Worm (Caenorhabditis elegans) whole organism, L4 larva: ENCODE results near the gene Y46G5A.39.

Experiments used
- R02D3.7 ChIP-seq: fragments of 150-350 bp; sonication (generic microtip); optimal IDR thresholded peaks from 3 replicates; lab custom pipeline; 2014; ENCODE audit warnings: missing biosample characterization, missing genetic modification characterization
- aly-2 ChIP-seq: sonication (generic microtip); optimal IDR thresholded peaks from 2 replicates; lab custom pipeline; 2018; ENCODE audit warnings: missing biosample characterization, missing genetic modification characterization
- ceh-82 ChIP-seq: sonication (generic microtip); optimal IDR thresholded peaks from 2 replicates; lab custom pipeline; 2017; ENCODE audit warnings: missing biosample characterization, missing genetic modification characterization
- ces-1 ChIP-seq: fragments of 150-350 bp; sonication (generic microtip); optimal IDR thresholded peaks from 4 replicates; lab custom pipeline; 2014; ENCODE audit warnings: missing biosample characterization, missing genetic modification reagents, missing genetic modification characterization
- jun-1 ChIP-seq: fragments of 150-350 bp; optimal IDR thresholded peaks from 2 replicates; lab custom pipeline; 2014; ENCODE audit warnings: missing biosample characterization, missing genetic modification reagents, missing genetic modification characterization
- lin-39 ChIP-seq: fragments of 150-350 bp; optimal IDR thresholded peaks from 2 replicates; lab custom pipeline; 2014; ENCODE audit warnings: missing biosample characterization, missing genetic modification reagents, missing genetic modification characterization
- mdl-1 ChIP-seq, 2 experiments: fragments of 150-350 bp in 1 of 2; sonication (generic microtip) in 1 of 2; optimal IDR thresholded peaks; 2 replicates each; lab custom pipeline; 2014 to 2017; ENCODE audit warnings: missing biosample characterization in 2 of 2, missing genetic modification characterization in 2 of 2
- nhr-10 ChIP-seq: fragments of 150-350 bp; optimal IDR thresholded peaks from 2 replicates; lab custom pipeline; 2014; ENCODE audit warnings: missing biosample characterization, missing genetic modification characterization
- nhr-42 ChIP-seq: fragments of 200-800 bp; sonication (Bioruptor generic); IDR thresholded peaks from 2 replicates; pipeline ENCODE4 v1.3.6; 2022; ENCODE audit warnings: missing genetic modification characterization, missing compliant biosample characterization
- nhr-6 ChIP-seq: fragments of 150-350 bp; optimal IDR thresholded peaks from 2 replicates; lab custom pipeline; 2014; ENCODE audit warnings: missing biosample characterization, missing genetic modification characterization
- unc-130 ChIP-seq: sonication (generic microtip); optimal IDR thresholded peaks from 2 replicates; lab custom pipeline; 2016; ENCODE audit warnings: missing genetic modification reagents, missing genetic modification characterization, missing compliant biosample characterization
- unc-39 ChIP-seq: sonication (generic microtip); optimal IDR thresholded peaks from 2 replicates; lab custom pipeline; 2017; ENCODE audit warnings: missing biosample characterization, missing genetic modification characterization
- ztf-11 ChIP-seq: fragments of 150-350 bp; optimal IDR thresholded peaks from 2 replicates; lab custom pipeline; 2014; ENCODE audit warnings: missing biosample characterization, missing genetic modification characterization

ce11 chrII:12722685-12723287 lies 30.8 kb downstream of the Y46G5A.39 start:
- no peak for TF ChIP-seq aly-2
- no peak for TF ChIP-seq ztf-11 (tag; lab: Kevin White, UChicago)
- no peak for TF ChIP-seq nhr-6 (tag; lab: Kevin White, UChicago)
- no peak for TF ChIP-seq mdl-1 (tag; optimal IDR thresholded peaks at IDR 0.05; lab: Kevin White, UChicago)
- TF ChIP-seq nhr-42 (GFP tag; lab: Robert Waterston, UW), result no peak
- no peak for TF ChIP-seq lin-39 (tag; lab: Kevin White, UChicago)
- no peak for TF ChIP-seq nhr-10 (tag; lab: Kevin White, UChicago)
- TF ChIP-seq unc-130 (GFP tag; lab: Kevin White, UChicago), result no peak
- no peak for TF ChIP-seq ces-1 (GFP tag; lab: Kevin White, UChicago)
- TF ChIP-seq unc-39 (tag; lab: Kevin White, UChicago), result no peak
- no peak for TF ChIP-seq jun-1 (tag; lab: Kevin White, UChicago)
- no peak for TF ChIP-seq R02D3.7
- TF ChIP-seq ceh-82, result no peak
